Worm (Caenorhabditis elegans) whole organism, late embryonic: ENCODE data around the gene R09F10.5.

Experiments
- K02D7.2 ChIP-seq: sonication (generic microtip); optimal IDR thresholded peaks from 2 replicates; lab custom pipeline; 2017; ENCODE audit warnings: mild to moderate bottlenecking, missing genetic modification characterization, missing compliant biosample characterization
- ceh-34 ChIP-seq: sonication (generic microtip); optimal IDR thresholded peaks from 2 replicates; lab custom pipeline; 2016; ENCODE audit warnings: mild to moderate bottlenecking, missing genetic modification characterization, missing compliant biosample characterization
- dve-1 ChIP-seq: sonication (generic microtip); optimal IDR thresholded peaks from 2 replicates; lab custom pipeline; 2017; ENCODE audit warnings: antibody characterized with exemption, mild to moderate bottlenecking, missing genetic modification characterization, missing compliant biosample characterization
- elt-2 ChIP-seq: sonication (generic microtip); optimal IDR thresholded peaks from 2 replicates; lab custom pipeline; 2016; ENCODE audit warnings: missing genetic modification reagents, missing genetic modification characterization, missing compliant biosample characterization
- elt-4 ChIP-seq: sonication (generic microtip); optimal IDR thresholded peaks from 2 replicates; lab custom pipeline; 2016; ENCODE audit warnings: missing genetic modification characterization, missing compliant biosample characterization
- hlh-6 ChIP-seq: sonication (generic microtip); optimal IDR thresholded peaks from 2 replicates; lab custom pipeline; 2016; ENCODE audit warnings: missing genotype, missing genetic modification characterization, missing compliant biosample characterization
- hlh-8 ChIP-seq: sonication (generic microtip); optimal IDR thresholded peaks from 2 replicates; lab custom pipeline; 2016; ENCODE audit warnings: missing genotype, missing genetic modification characterization, missing compliant biosample characterization
- lim-6 ChIP-seq: sonication (generic microtip); optimal IDR thresholded peaks from 2 replicates; lab custom pipeline; 2016; ENCODE audit warnings: missing genetic modification characterization, missing compliant biosample characterization
- nhr-232 ChIP-seq: sonication (generic microtip); optimal IDR thresholded peaks from 2 replicates; lab custom pipeline; 2016; ENCODE audit warnings: missing genetic modification characterization, missing compliant biosample characterization
- pqm-1 ChIP-seq: sonication (generic microtip); optimal IDR thresholded peaks from 2 replicates; lab custom pipeline; 2016; ENCODE audit warnings: missing genetic modification characterization, missing compliant biosample characterization
- sox-4 ChIP-seq: sonication (generic microtip); optimal IDR thresholded peaks from 2 replicates; lab custom pipeline; 2017; ENCODE audit warnings: mild to moderate bottlenecking, missing genetic modification characterization, inconsistent platforms, missing compliant biosample characterization
- tbx-2 ChIP-seq: sonication (generic microtip); optimal IDR thresholded peaks from 2 replicates; lab custom pipeline; 2016; ENCODE audit warnings: missing genetic modification characterization, missing compliant biosample characterization

- TF ChIP-seq hlh-8 (tag; lab: Kevin White, UChicago) (no peak), elt-2 (tag; lab: Kevin White, UChicago) (no peak), hlh-6 (tag; lab: Kevin White, UChicago) (no peak), lim-6 (tag; lab: Kevin White, UChicago) (no peak), ceh-34 (tag; lab: Kevin White, UChicago) (no peak), sox-4 (tag; lab: Kevin White, UChicago) (no peak), elt-4 (tag; lab: Kevin White, UChicago) (no peak), nhr-232 (no peak), dve-1 (tag; lab: Kevin White, UChicago) (no peak), K02D7.2 (tag; lab: Kevin White, UChicago) (no peak), pqm-1 (no peak), tbx-2 (no peak)
Observed at ce11 chrX:8276984-8277383, 30.5 kb downstream of the R09F10.5 start.
